Worm (Caenorhabditis elegans) whole organism, young adult: ENCODE data around the gene nhr-237.

ENCODE experiments used
- B0019.2 ChIP-seq: fragments of 200-800 bp; sonication (Bioruptor generic); conservative IDR thresholded peaks from 2 replicates; pipeline ENCODE4 v1.3.6; 2022; ENCODE audit warnings: missing genetic modification reagents, missing genetic modification characterization, missing compliant biosample characterization
- B0261.1 ChIP-seq: sonication (generic microtip); optimal IDR thresholded peaks from 2 replicates; lab custom pipeline; 2016; ENCODE audit warnings: mild to moderate bottlenecking, missing genetic modification characterization, moderate library complexity, missing compliant biosample characterization
- D2030.7 ChIP-seq: fragments of 200-800 bp; sonication (Bioruptor generic); IDR thresholded peaks from 2 replicates; pipeline ENCODE4 v1.3.6; 2022; ENCODE audit warnings: missing genetic modification reagents, missing genetic modification characterization, missing compliant biosample characterization
- F10E7.11 ChIP-seq: sonication (generic microtip); optimal IDR thresholded peaks from 2 replicates; lab custom pipeline; 2017; ENCODE audit warnings: mild to moderate bottlenecking, missing genetic modification characterization, moderate library complexity, missing compliant biosample characterization
- Y53F4B.3 ChIP-seq: fragments of 200-800 bp; sonication (Bioruptor generic); IDR thresholded peaks from 2 replicates; pipeline ENCODE4 v1.3.6; 2022; ENCODE audit warnings: missing genetic modification reagents, missing genetic modification characterization, missing compliant biosample characterization
- Y79H2A.3 ChIP-seq: fragments of 200-800 bp; sonication (Bioruptor generic); conservative IDR thresholded peaks from 2 replicates; pipeline ENCODE4 v1.3.6; 2022; ENCODE audit warnings: missing genetic modification reagents, missing genetic modification characterization, missing compliant biosample characterization
- ama-1 ChIP-seq, 3 experiments: fragments of 150-350 bp in 1 of 3; sonication (generic microtip) in 2 of 3; optimal IDR thresholded peaks; 2 replicates each; lab custom pipeline; 2014 to 2018; ENCODE audit warnings: missing biosample characterization in 2 of 3, missing genetic modification characterization in 2 of 3, missing genetic modification reagents in 2 of 3
- ccch-3 ChIP-seq: fragments of 200-800 bp; sonication (Bioruptor generic); optimal IDR thresholded peaks from 2 replicates; lab custom pipeline; 2018; ENCODE audit warnings: mild to moderate bottlenecking, missing genetic modification characterization, missing compliant biosample characterization
- cebp-1 ChIP-seq, 2 experiments: fragments of 200-800 bp in 1 of 2; sonication (Bioruptor generic) in 1 of 2; sonication (generic microtip) in 1 of 2; IDR thresholded peaks in 1 of 2; optimal IDR thresholded peaks in 1 of 2; 2 replicates each; pipeline versions ENCODE4 v1.3.6 to Lab custom; 2017 to 2022; ENCODE audit warnings: missing compliant biosample characterization in 2 of 2, missing genetic modification characterization in 2 of 2, mild to moderate bottlenecking in 1 of 2, missing genetic modification reagents in 1 of 2, moderate library complexity in 1 of 2
- cebp-2 ChIP-seq: fragments of 200-800 bp; sonication (Bioruptor generic); IDR thresholded peaks from 2 replicates; pipeline ENCODE4 v1.3.6; 2022; ENCODE audit warnings: missing genetic modification characterization, missing compliant biosample characterization
- ceh-91 ChIP-seq: fragments of 200-800 bp; sonication (Bioruptor generic); IDR thresholded peaks from 2 replicates; pipeline ENCODE4 v1.3.6; 2022; ENCODE audit warnings: missing genetic modification reagents, missing genetic modification characterization, missing compliant biosample characterization
- die-1 ChIP-seq: sonication (generic microtip); optimal IDR thresholded peaks from 2 replicates; lab custom pipeline; 2016; ENCODE audit warnings: missing genotype, mild to moderate bottlenecking, missing genetic modification characterization, missing compliant biosample characterization
- dpl-1 ChIP-seq: fragments of 150-350 bp; optimal IDR thresholded peaks from 2 replicates; lab custom pipeline; 2014; ENCODE audit warnings: missing biosample characterization, missing genetic modification reagents, missing genetic modification characterization
- ets-4 ChIP-seq: fragments of 200-800 bp; sonication (Bioruptor generic); optimal IDR thresholded peaks from 2 replicates; lab custom pipeline; 2018; ENCODE audit warnings: mild to moderate bottlenecking, missing genetic modification characterization, missing compliant biosample characterization
- hlh-26 ChIP-seq: fragments of 200-800 bp; sonication (Bioruptor generic); conservative IDR thresholded peaks from 2 replicates; pipeline ENCODE4 v1.3.6; 2022; ENCODE audit warnings: missing genetic modification reagents, missing genetic modification characterization, missing compliant biosample characterization
- hsf-1 ChIP-seq: fragments of 200-800 bp; sonication (Bioruptor generic); IDR thresholded peaks from 2 replicates; pipeline ENCODE4 v1.3.6; 2022; ENCODE audit warnings: missing genetic modification reagents, missing genetic modification characterization, missing compliant biosample characterization
- madf-6 ChIP-seq: fragments of 200-800 bp; sonication (Bioruptor generic); IDR thresholded peaks from 2 replicates; pipeline ENCODE4 v1.3.6; 2022; ENCODE audit warnings: missing genetic modification reagents, missing genetic modification characterization, missing compliant biosample characterization
- madf-8 ChIP-seq: fragments of 200-800 bp; sonication (Bioruptor generic); conservative IDR thresholded peaks from 2 replicates; pipeline ENCODE4 v1.3.6; 2022; ENCODE audit warnings: missing genetic modification reagents, missing genetic modification characterization, missing compliant biosample characterization
- mcd-1 ChIP-seq: fragments of 200-800 bp; sonication (Bioruptor generic); IDR thresholded peaks from 2 replicates; pipeline ENCODE4 v1.3.6; 2022; ENCODE audit warnings: missing genetic modification reagents, missing genetic modification characterization, missing compliant biosample characterization
- mes-4 ChIP-seq: sonication (generic microtip); optimal IDR thresholded peaks from 2 replicates; lab custom pipeline; 2016; ENCODE audit warnings: missing genotype, missing genetic modification characterization, missing compliant biosample characterization
- nfyb-1 ChIP-seq: fragments of 200-800 bp; sonication (Bioruptor generic); IDR thresholded peaks from 2 replicates; pipeline ENCODE4 v1.3.6; 2022; ENCODE audit warnings: missing genetic modification reagents, missing genetic modification characterization, missing compliant biosample characterization
- nhr-120 ChIP-seq: fragments of 200-800 bp; sonication (Bioruptor generic); IDR thresholded peaks from 2 replicates; pipeline ENCODE4 v1.3.6; 2022; ENCODE audit warnings: missing genetic modification characterization, missing compliant biosample characterization
- nhr-80 ChIP-seq: sonication (generic microtip); optimal IDR thresholded peaks from 2 replicates; lab custom pipeline; 2016; ENCODE audit warnings: missing genetic modification characterization, missing compliant biosample characterization
- nhr-90 ChIP-seq: sonication (generic microtip); optimal IDR thresholded peaks from 2 replicates; lab custom pipeline; 2016; ENCODE audit warnings: missing genotype, mild to moderate bottlenecking, missing genetic modification characterization, missing compliant biosample characterization
- snpc-1.1 ChIP-seq: sonication (generic microtip); optimal IDR thresholded peaks from 2 replicates; lab custom pipeline; 2017; ENCODE audit warnings: missing genetic modification characterization, mild to moderate bottlenecking, missing compliant biosample characterization, antibody characterized with exemption, moderate library complexity, missing genotype, missing genetic modification reagents; ENCODE audit not compliant: insufficient read depth
- snpc-1.3 ChIP-seq: sonication (generic microtip); optimal IDR thresholded peaks from 2 replicates; lab custom pipeline; 2017; ENCODE audit warnings: missing genetic modification characterization, mild to moderate bottlenecking, missing compliant biosample characterization, antibody characterized with exemption, moderate library complexity, missing genotype, missing genetic modification reagents; ENCODE audit not compliant: insufficient read depth
- tlf-1 ChIP-seq: fragments of 200-800 bp; sonication (Bioruptor generic); optimal IDR thresholded peaks from 2 replicates; lab custom pipeline; 2018; ENCODE audit warnings: mild to moderate bottlenecking, missing genetic modification characterization, missing compliant biosample characterization
- unc-62 ChIP-seq: fragments of 150-350 bp; optimal IDR thresholded peaks from 2 replicates; lab custom pipeline; 2014; ENCODE audit warnings: missing biosample characterization, missing genetic modification reagents, missing genetic modification characterization
- zfh-2 ChIP-seq: fragments of 200-800 bp; sonication (Bioruptor generic); conservative IDR thresholded peaks from 2 replicates; pipeline ENCODE4 v1.3.6; 2022; ENCODE audit warnings: missing genetic modification reagents, missing genetic modification characterization, missing compliant biosample characterization
- ztf-3 ChIP-seq: fragments of 200-800 bp; sonication (Bioruptor generic); optimal IDR thresholded peaks from 2 replicates; lab custom pipeline; 2018; ENCODE audit warnings: mild to moderate bottlenecking, missing genetic modification characterization, missing compliant biosample characterization

Gene nhr-237

DNA sequence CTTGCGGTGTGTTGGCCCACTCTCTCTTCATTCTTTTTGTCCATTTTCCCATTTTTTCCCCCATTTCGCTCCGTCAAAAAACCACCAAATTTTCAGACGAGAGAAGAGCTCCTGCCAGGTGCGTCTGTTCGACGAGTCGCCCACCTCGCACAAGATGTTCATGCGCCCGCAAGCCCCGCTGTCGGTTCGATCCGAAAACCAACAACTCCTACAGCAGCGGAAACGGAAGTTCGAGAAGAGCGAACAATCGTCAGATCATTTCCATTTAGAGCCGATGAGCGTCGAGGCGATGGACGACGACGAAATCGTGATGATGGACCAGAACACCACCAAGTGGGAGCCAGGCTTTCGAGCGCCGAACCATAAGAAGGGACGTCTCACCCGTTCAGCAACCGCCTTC lies 43.4 kb downstream of the nhr-237 start:
- TF ChIP-seq cebp-1 (GFP tag; IDR thresholded peaks at IDR 0.05; lab: Robert Waterston, UW) (no peak), cebp-1 (tag; optimal IDR thresholded peaks at IDR 0.05; lab: Kevin White, UChicago) (no peak), zfh-2 (GFP tag; lab: Robert Waterston, UW) (peak; percentile 51)
- TF ChIP-seq, all 124 proteins: peak for 1

DNA sequence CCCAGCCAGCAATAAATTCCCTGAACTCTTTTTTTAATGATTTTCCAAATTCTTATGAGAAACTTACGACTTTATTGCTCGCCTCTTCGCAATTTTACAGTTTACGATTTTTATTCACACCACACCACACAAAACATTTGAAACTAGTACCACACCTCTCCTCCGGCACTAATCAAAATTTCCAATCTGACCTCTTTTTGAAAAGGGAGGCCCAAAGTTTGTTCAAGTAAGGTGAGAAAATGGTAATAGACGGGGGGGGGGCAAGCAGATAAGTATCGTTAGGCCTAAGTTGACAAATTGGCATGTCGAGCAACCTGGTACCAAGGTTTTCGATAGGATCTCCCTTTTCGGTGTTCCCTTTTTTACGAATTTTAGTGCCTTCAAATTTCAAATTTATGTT lies 46.8 kb downstream of the nhr-237 start:
- TF ChIP-seq hsf-1 (GFP tag; lab: Robert Waterston, UW), result no peak
- no peak for TF ChIP-seq hlh-26 (GFP tag; lab: Robert Waterston, UW)
- TF ChIP-seq snpc-1.1 (tag; lab: Kevin White, UChicago), result no peak
- no peak for TF ChIP-seq ccch-3 (GFP tag; lab: Kevin White, UChicago)
- TF ChIP-seq madf-8 (GFP tag; lab: Robert Waterston, UW), result no peak
- TF ChIP-seq madf-6 (GFP tag; lab: Robert Waterston, UW), result no peak
- TF ChIP-seq snpc-1.3 (tag; lab: Kevin White, UChicago), result no peak
- TF ChIP-seq ets-4 (GFP tag; lab: Kevin White, UChicago), result no peak
- TF ChIP-seq B0261.1, result no peak
- no peak for TF ChIP-seq Y53F4B.3 (GFP tag; lab: Robert Waterston, UW)
- no peak for TF ChIP-seq nhr-80 (tag; lab: Kevin White, UChicago)
- TF ChIP-seq ceh-91 (GFP tag; lab: Robert Waterston, UW), result no peak
- no peak for TF ChIP-seq tlf-1 (GFP tag; lab: Kevin White, UChicago)
- TF ChIP-seq F10E7.11 (tag; lab: Kevin White, UChicago), result no peak
- no peak for TF ChIP-seq ztf-3 (GFP tag; lab: Kevin White, UChicago)
- no peak for TF ChIP-seq D2030.7 (GFP tag; lab: Robert Waterston, UW)
- TF ChIP-seq unc-62 (GFP tag; lab: Kevin White, UChicago), result no peak

DNA sequence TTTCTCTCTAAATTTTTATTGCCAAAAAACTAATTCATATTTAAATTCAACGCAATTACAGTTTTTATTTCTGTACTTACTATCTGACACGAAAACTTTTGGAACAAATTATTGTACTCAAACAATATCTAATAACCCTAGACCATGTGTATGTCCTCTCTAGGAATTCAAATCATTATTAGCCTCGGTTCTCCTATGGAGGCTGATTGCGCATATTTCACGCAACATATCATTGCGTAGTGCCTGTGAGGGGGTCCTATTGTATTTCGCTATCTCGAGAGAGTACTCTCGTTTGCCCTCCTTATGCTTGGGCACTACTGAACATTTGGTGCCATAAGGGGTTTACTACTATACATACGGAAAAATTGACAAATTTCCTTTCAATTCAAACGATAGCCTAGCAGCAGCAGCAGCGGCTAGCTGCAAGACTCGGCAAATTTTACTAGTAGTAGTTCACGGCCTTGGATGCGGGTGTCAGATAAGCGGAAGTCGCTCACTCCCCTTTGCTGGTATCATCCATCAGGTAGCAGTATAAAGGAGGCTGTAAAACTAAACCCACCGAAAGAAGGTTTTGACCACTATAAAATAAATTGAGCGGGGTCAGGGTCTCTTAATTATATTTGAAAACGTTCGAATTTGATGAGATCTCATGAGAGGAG lies 47.9 kb downstream of the nhr-237 start:
- no peak for TF ChIP-seq dpl-1 (GFP tag; lab: Kevin White, UChicago)
- TF ChIP-seq snpc-1.3 (tag; lab: Kevin White, UChicago), result no peak
- TF ChIP-seq B0019.2 (GFP tag; lab: Robert Waterston, UW), result no peak
- TF ChIP-seq cebp-2 (GFP tag; lab: Robert Waterston, UW), result no peak
- no peak for TF ChIP-seq mcd-1 (GFP tag; lab: Robert Waterston, UW)
- no peak for TF ChIP-seq die-1 (tag; lab: Kevin White, UChicago)
- TF ChIP-seq nhr-90 (tag; lab: Kevin White, UChicago), result no peak

DNA sequence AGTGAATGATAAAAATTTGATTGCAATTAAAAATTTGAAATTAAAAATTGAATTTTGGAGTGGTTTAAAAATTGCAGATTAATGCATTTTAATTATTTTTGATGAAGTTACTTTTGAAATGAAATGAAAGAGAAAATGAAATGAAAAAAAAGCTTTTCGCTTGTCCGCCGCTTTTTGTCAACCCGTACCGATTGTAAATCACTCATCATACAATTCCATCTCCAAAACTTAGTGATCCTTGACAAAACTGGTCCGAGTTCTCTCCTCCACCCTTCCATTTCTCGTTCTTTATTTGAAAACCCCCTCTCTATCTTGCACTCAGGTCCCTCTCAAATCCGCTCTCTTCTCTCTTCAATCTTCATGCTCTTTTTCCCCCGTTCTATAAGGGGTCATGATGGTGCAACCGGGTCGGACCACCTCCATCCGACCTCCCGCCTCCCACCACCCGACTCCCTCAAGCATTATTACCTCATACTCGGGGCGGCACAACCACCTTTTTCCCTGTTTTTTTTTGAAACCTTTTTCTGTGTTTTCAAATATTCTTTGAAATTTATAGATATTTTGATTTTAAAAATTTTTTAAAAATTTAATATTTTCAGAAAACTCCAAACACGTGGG lies 49.4 kb downstream of the nhr-237 start:
- TF ChIP-seq nhr-120 (GFP tag; lab: Robert Waterston, UW), result no peak
- no peak for TF ChIP-seq Y79H2A.3
- no peak for TF ChIP-seq ama-1 (optimal IDR thresholded peaks at IDR 0.05; lab: Kevin White, UChicago)
- no peak for TF ChIP-seq ama-1 (GFP tag; optimal IDR thresholded peaks at IDR 0.05; lab: Kevin White, UChicago)
- TF ChIP-seq nfyb-1 (GFP tag; lab: Robert Waterston, UW), result no peak
- TF ChIP-seq mes-4 (tag; lab: Kevin White, UChicago), result no peak
- TF ChIP-seq zfh-2 (GFP tag; lab: Robert Waterston, UW), result 0 out of 2 replicates have a peak, but pooled peaks have one; percentile 26
